Fruit fly (Drosophila melanogaster): ENCODE measurements around the gene Iml1.

Gene Iml1

DNA sequence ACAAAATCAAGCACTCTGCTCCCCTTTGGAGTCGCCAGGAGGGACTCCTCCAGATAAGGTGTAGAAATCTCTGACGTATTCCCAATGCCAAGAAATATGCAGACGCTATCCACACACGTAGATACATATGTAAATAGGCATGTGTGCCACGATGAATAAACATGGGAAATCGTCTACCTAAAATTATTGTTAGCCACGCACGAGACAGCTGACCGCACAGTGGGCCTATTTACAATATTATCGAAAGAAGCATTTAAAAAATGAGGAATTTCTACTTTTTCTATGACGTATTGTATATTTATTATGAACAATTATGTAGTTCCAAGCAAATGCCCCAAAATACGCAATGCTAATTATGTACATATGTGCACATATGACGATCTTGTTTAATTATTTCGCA lies 15.3 kb upstream of the Iml1 start (continued):
- TF ChIP-seq Atf6 (GFP tag; IDR thresholded peaks at IDR 0.05) (peak; percentile 59), br (optimal IDR thresholded peaks at IDR 0.05) (no peak), CG8359 (GFP tag; optimal IDR thresholded peaks at IDR 0.05; ENCODE audit: borderline replicate concordance) (no peak), CG7745 (tag; optimal IDR thresholded peaks at IDR 0.05) (no peak), ab (GFP tag; optimal IDR thresholded peaks at IDR 0.05) (no peak), sim (GFP tag; IDR thresholded peaks at IDR 0.05) (no peak), Usf (GFP tag; optimal IDR thresholded peaks at IDR 0.05) (no peak), Ravus (GFP tag; IDR thresholded peaks at IDR 0.05) (no peak), Elba2 (GFP tag; optimal IDR thresholded peaks at IDR 0.05) (no peak), tup (GFP tag; optimal IDR thresholded peaks at IDR 0.05) (no peak), CG2129 (GFP tag; IDR thresholded peaks at IDR 0.05; ENCODE audit: partially characterized antibody) (no peak), Sox100B (GFP tag; optimal IDR thresholded peaks at IDR 0.05) (no peak), ranshi (GFP tag; IDR thresholded peaks at IDR 0.05) (peak; percentile 36; the same call in 1 of the 2 replicates), pfk (GFP tag; optimal IDR thresholded peaks at IDR 0.05) (peak; percentile 47), CG9817 (tag; optimal IDR thresholded peaks at IDR 0.05) (peak; percentile 2), CG7987 (GFP tag; optimal IDR thresholded peaks at IDR 0.05) (peak; percentile 93), schlank (tag; optimal IDR thresholded peaks at IDR 0.05) (no peak), CG32767 (GFP tag; IDR thresholded peaks at IDR 0.05) (no peak), D19B (GFP tag; optimal IDR thresholded peaks at IDR 0.05) (no peak), CG13624 (GFP tag; optimal IDR thresholded peaks at IDR 0.05) (peak; percentile 13), CG3065 (GFP tag; optimal IDR thresholded peaks at IDR 0.05) (no peak), Ada2b (GFP tag; IDR thresholded peaks at IDR 0.05) (peak; percentile 37), jumu (GFP tag; optimal IDR thresholded peaks at IDR 0.05) (no peak), Myb (GFP tag; optimal IDR thresholded peaks at IDR 0.05) (no peak), CG31441 (GFP tag; IDR thresholded peaks at IDR 0.05) (no peak), CG11723 (GFP tag; optimal IDR thresholded peaks at IDR 0.05) (no peak), CG8478 (optimal IDR thresholded peaks at IDR 0.05) (no peak), en (GFP tag; optimal IDR thresholded peaks at IDR 0.05) (no peak), nom (GFP tag; optimal IDR thresholded peaks at IDR 0.05) (no peak), Optix (GFP tag; IDR thresholded peaks at IDR 0.05) (no peak), scrt (GFP tag; optimal IDR thresholded peaks at IDR 0.05) (no peak), az2 (GFP tag; optimal IDR thresholded peaks at IDR 0.05) (no peak), CG12299 (tag; optimal IDR thresholded peaks at IDR 0.05) (no peak), CG11560 (tag; IDR thresholded peaks at IDR 0.05) (no peak), al (GFP tag; IDR thresholded peaks at IDR 0.05) (peak; percentile 17; the same call in 1 of the 2 replicates), CG10959 (GFP tag; IDR thresholded peaks at IDR 0.05) (no peak), tll (GFP tag; optimal IDR thresholded peaks at IDR 0.05) (no peak), Oli (tag; optimal IDR thresholded peaks at IDR 0.05) (peak; percentile 39), CrebB (tag; optimal IDR thresholded peaks at IDR 0.05) (no peak), Ssrp (tag; optimal IDR thresholded peaks at IDR 0.05) (peak; percentile 35), ara (GFP tag; IDR thresholded peaks at IDR 0.05) (peak; percentile 58; the same call in 1 of the 2 replicates), nmo (GFP tag; optimal IDR thresholded peaks at IDR 0.05) (peak; percentile 13), CG6854 (GFP tag; optimal IDR thresholded peaks at IDR 0.05) (no peak), slp2 (GFP tag; optimal IDR thresholded peaks at IDR 0.05) (no peak), HLHmδ (GFP tag; optimal IDR thresholded peaks at IDR 0.05) (no peak), Hr51 (GFP tag; optimal IDR thresholded peaks at IDR 0.05) (peak in 1 of 2 experiments; percentile 36), trh (GFP tag; optimal IDR thresholded peaks at IDR 0.05) (no peak), amos (GFP tag; IDR thresholded peaks at IDR 0.05; ENCODE audit: partially characterized antibody) (no peak), CG9215 (GFP tag; IDR thresholded peaks at IDR 0.05) (peak; percentile 30; the same call in 1 of the 2 replicates), CG32532 (GFP tag; IDR thresholded peaks at IDR 0.05) (peak; percentile 50; the same call in 1 of the 2 replicates), Meics (GFP tag; optimal IDR thresholded peaks at IDR 0.05) (peak; percentile 41), CTCF (GFP tag; optimal IDR thresholded peaks at IDR 0.05) (no peak)

Data from whole organism, embryonic.